Worm (Caenorhabditis elegans) whole organism, late embryonic: ENCODE results near the gene mrpl-11.

Source experiments
- ceh-18 ChIP-seq: sonication (generic microtip); optimal IDR thresholded peaks from 2 replicates; lab custom pipeline; 2016; ENCODE audit warnings: missing genetic modification characterization, missing compliant biosample characterization
- dve-1 ChIP-seq: sonication (generic microtip); optimal IDR thresholded peaks from 2 replicates; lab custom pipeline; 2017; ENCODE audit warnings: antibody characterized with exemption, mild to moderate bottlenecking, missing genetic modification characterization, missing compliant biosample characterization
- mec-3 ChIP-seq: sonication (generic microtip); optimal IDR thresholded peaks from 2 replicates; lab custom pipeline; 2016; ENCODE audit warnings: borderline replicate concordance, missing genetic modification characterization, missing compliant biosample characterization
- ttx-3 ChIP-seq: sonication (generic microtip); optimal IDR thresholded peaks from 2 replicates; lab custom pipeline; 2016; ENCODE audit warnings: missing genetic modification reagents, missing genetic modification characterization, missing compliant biosample characterization

DNA sequence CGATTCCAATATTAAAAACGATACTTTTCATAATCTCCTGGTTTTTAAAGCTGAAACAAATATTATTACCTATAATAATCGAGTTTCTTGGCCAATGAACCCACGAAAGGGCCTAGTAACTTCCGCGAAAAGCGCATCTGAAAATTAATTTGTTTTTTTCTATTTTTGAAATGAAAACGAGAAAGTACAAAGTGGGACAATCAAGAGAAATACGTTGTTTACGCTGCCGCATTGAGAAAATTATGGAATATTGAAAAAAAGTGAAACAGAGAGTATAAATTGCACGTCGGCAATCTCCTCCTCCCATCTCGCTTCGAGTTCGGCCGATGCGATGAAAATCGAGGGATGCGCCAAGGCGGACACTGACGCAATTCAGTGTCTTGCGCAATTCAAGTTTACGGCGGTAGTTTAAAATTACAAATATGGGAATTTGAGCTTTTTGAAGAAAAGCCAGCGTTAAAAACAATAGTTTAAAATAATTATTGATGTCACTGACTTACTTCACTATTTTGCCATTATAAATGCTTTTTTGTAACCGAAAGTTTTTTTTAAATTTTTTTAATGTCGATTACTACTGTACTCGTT, 23.9 kb downstream of the mrpl-11 start, which contains the start of gene pdhk-2:
- TF ChIP-seq mec-3 (tag; lab: Kevin White, UChicago): no peak
- peak; percentile 81 for TF ChIP-seq dve-1 (tag; lab: Kevin White, UChicago)
- peak; percentile 82 for TF ChIP-seq ceh-18 (tag; lab: Kevin White, UChicago)
- peak; percentile 48 for TF ChIP-seq ttx-3 (tag; lab: Kevin White, UChicago)
